Worm (Caenorhabditis elegans) whole organism, L2 larva: Measurements from ENCODE around the gene ctl-3.

Source experiments
- C34F6.9 ChIP-seq: fragments of 150-350 bp; optimal IDR thresholded peaks from 2 replicates; lab custom pipeline; 2014; ENCODE audit warnings: missing biosample characterization, missing genetic modification characterization
- F13H6.1 ChIP-seq: sonication (generic microtip); optimal IDR thresholded peaks from 2 replicates; lab custom pipeline; 2016; ENCODE audit warnings: missing genetic modification characterization, missing compliant biosample characterization
- R02D3.7 ChIP-seq: fragments of 150-350 bp; optimal IDR thresholded peaks from 2 replicates; lab custom pipeline; 2014; ENCODE audit warnings: missing biosample characterization, missing genetic modification characterization
- ZK546.5 ChIP-seq: sonication (generic microtip); optimal IDR thresholded peaks from 2 replicates; lab custom pipeline; 2017; ENCODE audit warnings: missing biosample characterization, missing genetic modification characterization
- alr-1 ChIP-seq: fragments of 150-350 bp; optimal IDR thresholded peaks from 2 replicates; lab custom pipeline; 2014; ENCODE audit warnings: missing biosample characterization, missing genetic modification characterization
- aly-2 ChIP-seq: fragments of 150-350 bp; optimal IDR thresholded peaks from 2 replicates; lab custom pipeline; 2014; ENCODE audit warnings: missing biosample characterization, missing genetic modification characterization
- ama-1 ChIP-seq: fragments of 150-350 bp; optimal IDR thresholded peaks from 2 replicates; lab custom pipeline; 2018; ENCODE audit warnings: inconsistent platforms
- blmp-1 ChIP-seq: sonication (generic microtip); optimal IDR thresholded peaks from 2 replicates; lab custom pipeline; 2017; ENCODE audit warnings: missing genetic modification characterization, mild to moderate bottlenecking, missing compliant biosample characterization, antibody characterized with exemption, moderate library complexity; ENCODE audit not compliant: insufficient read depth
- ceh-16 ChIP-seq: fragments of 150-350 bp; optimal IDR thresholded peaks from 2 replicates; lab custom pipeline; 2014; ENCODE audit warnings: missing biosample characterization, missing genetic modification characterization
- ceh-82 ChIP-seq: fragments of 150-350 bp; optimal IDR thresholded peaks from 2 replicates; lab custom pipeline; 2014; ENCODE audit warnings: missing biosample characterization, missing genetic modification characterization
- crh-2 ChIP-seq: sonication (generic microtip); optimal IDR thresholded peaks from 2 replicates; lab custom pipeline; 2017; ENCODE audit warnings: missing biosample characterization, missing genetic modification characterization
- dmd-4 ChIP-seq: sonication (generic microtip); optimal IDR thresholded peaks from 2 replicates; lab custom pipeline; 2017; ENCODE audit warnings: missing biosample characterization, missing genetic modification characterization
- elt-1 ChIP-seq: fragments of 150-350 bp; optimal IDR thresholded peaks from 2 replicates; lab custom pipeline; 2014; ENCODE audit warnings: missing biosample characterization, missing genetic modification characterization
- fos-1 ChIP-seq: fragments of 150-350 bp; optimal IDR thresholded peaks from 2 replicates; lab custom pipeline; 2014; ENCODE audit warnings: missing biosample characterization, missing genetic modification characterization
- gmeb-1 ChIP-seq: fragments of 150-350 bp; optimal IDR thresholded peaks from 2 replicates; lab custom pipeline; 2014; ENCODE audit warnings: missing biosample characterization, missing genetic modification characterization
- lin-11 ChIP-seq: fragments of 150-350 bp; sonication (generic microtip); optimal IDR thresholded peaks from 2 replicates; lab custom pipeline; 2014; ENCODE audit warnings: missing biosample characterization, missing genetic modification characterization, inconsistent platforms, mixed read lengths
- lin-13 ChIP-seq: fragments of 150-350 bp; optimal IDR thresholded peaks from 2 replicates; lab custom pipeline; 2014; ENCODE audit warnings: missing biosample characterization, missing genetic modification reagents, missing genetic modification characterization
- lin-39 ChIP-seq: fragments of 150-350 bp; optimal IDR thresholded peaks from 2 replicates; lab custom pipeline; 2014; ENCODE audit warnings: missing biosample characterization, missing genetic modification reagents, missing genetic modification characterization
- lsy-2 ChIP-seq, 2 experiments: fragments of 150-350 bp in 1 of 2; sonication (generic microtip) in 1 of 2; optimal IDR thresholded peaks; 2 replicates each; lab custom pipeline; 2014 to 2017; ENCODE audit warnings: missing biosample characterization in 2 of 2, missing genetic modification characterization in 2 of 2
- mab-5 ChIP-seq: fragments of 150-350 bp; optimal IDR thresholded peaks from 2 replicates; lab custom pipeline; 2014; ENCODE audit warnings: missing biosample characterization, missing genetic modification characterization
- mbf-1 ChIP-seq: sonication (generic microtip); optimal IDR thresholded peaks from 2 replicates; lab custom pipeline; 2017; ENCODE audit warnings: missing biosample characterization, missing genetic modification characterization
- mdl-1 ChIP-seq, 2 experiments: fragments of 150-350 bp in 1 of 2; sonication (generic microtip) in 1 of 2; optimal IDR thresholded peaks; 2 replicates each; lab custom pipeline; 2017; ENCODE audit warnings: missing biosample characterization in 2 of 2, missing genetic modification characterization in 2 of 2
- nhr-10 ChIP-seq: sonication (generic microtip); optimal IDR thresholded peaks from 2 replicates; lab custom pipeline; 2017; ENCODE audit warnings: missing biosample characterization, missing genetic modification characterization
- nhr-11 ChIP-seq: fragments of 150-350 bp; optimal IDR thresholded peaks from 2 replicates; lab custom pipeline; 2014; ENCODE audit warnings: missing biosample characterization, missing genetic modification characterization
- nhr-129 ChIP-seq: fragments of 150-350 bp; optimal IDR thresholded peaks from 2 replicates; lab custom pipeline; 2014; ENCODE audit warnings: missing biosample characterization, missing genetic modification characterization
- nhr-21 ChIP-seq: fragments of 150-350 bp; optimal IDR thresholded peaks from 2 replicates; lab custom pipeline; 2014; ENCODE audit warnings: missing biosample characterization, missing genetic modification characterization
- nhr-23 ChIP-seq: fragments of 150-350 bp; optimal IDR thresholded peaks from 2 replicates; lab custom pipeline; 2014; ENCODE audit warnings: missing biosample characterization, missing genetic modification reagents, missing genetic modification characterization
- nhr-237 ChIP-seq: fragments of 150-350 bp; optimal IDR thresholded peaks from 2 replicates; lab custom pipeline; 2014; ENCODE audit warnings: missing biosample characterization, missing genetic modification characterization
- nhr-25 ChIP-seq: fragments of 150-350 bp; sonication (generic microtip); optimal IDR thresholded peaks from 3 replicates; lab custom pipeline; 2014; ENCODE audit warnings: missing biosample characterization, missing genetic modification characterization
- nhr-6 ChIP-seq: fragments of 150-350 bp; optimal IDR thresholded peaks from 2 replicates; lab custom pipeline; 2014; ENCODE audit warnings: missing biosample characterization, missing genetic modification characterization
- nhr-77 ChIP-seq: fragments of 150-350 bp; optimal IDR thresholded peaks from 2 replicates; lab custom pipeline; 2014; ENCODE audit warnings: missing biosample characterization, missing genetic modification characterization
- peb-1 ChIP-seq: fragments of 150-350 bp; optimal IDR thresholded peaks from 2 replicates; lab custom pipeline; 2014; ENCODE audit warnings: missing biosample characterization, missing genetic modification characterization
- skn-1 ChIP-seq: sonication (generic microtip); optimal IDR thresholded peaks from 2 replicates; lab custom pipeline; 2017; ENCODE audit warnings: missing biosample characterization, missing genetic modification characterization
- sma-3 ChIP-seq: sonication (generic microtip); optimal IDR thresholded peaks from 2 replicates; lab custom pipeline; 2016; ENCODE audit warnings: missing genetic modification reagents, missing genetic modification characterization, missing compliant biosample characterization
- sma-9 ChIP-seq, 2 experiments: fragments of 150-350 bp in 1 of 2; sonication (generic microtip) in 1 of 2; optimal IDR thresholded peaks; 2 replicates each; lab custom pipeline; 2014 to 2016; ENCODE audit warnings: missing genetic modification characterization in 2 of 2, mild to moderate bottlenecking in 1 of 2, missing biosample characterization in 1 of 2, missing compliant biosample characterization in 1 of 2, missing genetic modification reagents in 1 of 2, moderate library complexity in 1 of 2
- unc-39 ChIP-seq: fragments of 150-350 bp; optimal IDR thresholded peaks from 2 replicates; lab custom pipeline; 2014; ENCODE audit warnings: missing biosample characterization, missing genetic modification characterization
- unc-62 ChIP-seq: fragments of 150-350 bp; optimal IDR thresholded peaks from 2 replicates; lab custom pipeline; 2014; ENCODE audit warnings: missing biosample characterization, missing genetic modification reagents, missing genetic modification characterization
- zag-1 ChIP-seq: fragments of 150-350 bp; optimal IDR thresholded peaks from 2 replicates; lab custom pipeline; 2014; ENCODE audit warnings: missing biosample characterization, missing genetic modification characterization
- ztf-4 ChIP-seq: fragments of 150-350 bp; optimal IDR thresholded peaks from 2 replicates; lab custom pipeline; 2014; ENCODE audit warnings: missing biosample characterization, missing genetic modification characterization

ctl-3 gene

DNA sequence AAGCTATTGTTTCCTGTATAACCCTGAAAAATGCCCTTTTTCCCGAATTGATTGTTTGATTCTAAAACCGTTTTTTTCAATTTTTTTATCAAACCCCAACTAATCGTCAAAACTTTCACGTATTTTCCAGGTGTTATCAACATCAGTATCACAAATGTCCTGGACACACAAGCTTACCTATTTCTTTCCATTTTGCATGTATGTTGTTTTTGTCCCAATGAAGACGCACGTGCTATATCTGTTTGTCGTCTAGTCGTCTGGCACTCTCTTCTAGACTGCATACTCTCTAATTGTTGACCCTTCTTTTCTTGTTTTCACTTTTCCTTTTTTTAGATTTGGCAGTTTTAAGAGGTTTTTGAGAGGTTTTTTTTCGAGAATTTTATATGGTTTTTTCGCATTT, 14.3 kb downstream of the ctl-3 start (continued):
- TF ChIP-seq lsy-2 (tag; optimal IDR thresholded peaks at IDR 0.05; lab: Kevin White, UChicago) (peak in 1 of 2 experiments; percentile 71), C34F6.9 (peak; percentile 67), ceh-16 (tag; lab: Kevin White, UChicago) (no peak), ztf-4 (no peak), sma-3 (GFP tag; lab: Kevin White, UChicago) (peak; percentile 66), unc-62 (GFP tag; lab: Kevin White, UChicago) (no peak), ceh-82 (tag; lab: Kevin White, UChicago) (no peak), nhr-10 (tag; lab: Kevin White, UChicago) (no peak), nhr-25 (peak; percentile 72), R02D3.7 (tag; lab: Kevin White, UChicago) (no peak), blmp-1 (peak; percentile 90), nhr-237 (tag; lab: Kevin White, UChicago) (no peak), nhr-77 (tag; lab: Kevin White, UChicago) (no peak), dmd-4 (no peak), mdl-1 (tag; optimal IDR thresholded peaks at IDR 0.05; lab: Kevin White, UChicago) (peak; percentile 89 to 95)
- TF ChIP-seq, all 48 proteins: peak for 15

DNA sequence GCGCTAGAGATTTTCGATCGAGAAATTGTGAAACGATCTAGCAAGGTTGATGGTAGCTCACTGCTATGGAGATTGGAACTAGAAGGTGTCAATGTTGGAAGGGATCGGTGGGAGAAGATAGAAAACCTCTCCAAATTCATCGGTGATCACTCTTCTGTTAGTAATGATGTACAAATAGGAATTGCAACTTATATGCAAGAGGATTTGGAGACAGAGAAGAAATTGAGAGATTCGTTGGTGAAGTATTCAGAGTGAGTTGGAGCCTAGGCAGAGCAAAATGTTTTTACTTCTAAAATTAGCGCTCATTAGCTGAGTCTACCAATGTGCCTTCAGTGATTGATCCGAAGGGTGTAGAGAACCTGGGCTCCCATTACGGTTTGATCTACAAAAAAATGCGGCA, 16.2 kb downstream of the ctl-3 start:
- TF ChIP-seq lin-11 (no peak), lin-13 (GFP tag; lab: Kevin White, UChicago) (no peak), nhr-129 (tag; lab: Kevin White, UChicago) (no peak), zag-1 (tag; lab: Kevin White, UChicago) (no peak), nhr-77 (tag; lab: Kevin White, UChicago) (no peak), nhr-23 (no peak), lin-39 (tag; lab: Kevin White, UChicago) (no peak), nhr-21 (tag; lab: Kevin White, UChicago) (no peak), F13H6.1 (tag; lab: Kevin White, UChicago) (no peak), nhr-25 (no peak), fos-1 (tag; lab: Kevin White, UChicago) (no peak), mab-5 (no peak), nhr-10 (tag; lab: Kevin White, UChicago) (no peak), lsy-2 (tag; optimal IDR thresholded peaks at IDR 0.05; lab: Kevin White, UChicago) (no peak), ZK546.5 (tag; lab: Kevin White, UChicago) (no peak)
- TF ChIP-seq, all 48 proteins: peak for 0

DNA sequence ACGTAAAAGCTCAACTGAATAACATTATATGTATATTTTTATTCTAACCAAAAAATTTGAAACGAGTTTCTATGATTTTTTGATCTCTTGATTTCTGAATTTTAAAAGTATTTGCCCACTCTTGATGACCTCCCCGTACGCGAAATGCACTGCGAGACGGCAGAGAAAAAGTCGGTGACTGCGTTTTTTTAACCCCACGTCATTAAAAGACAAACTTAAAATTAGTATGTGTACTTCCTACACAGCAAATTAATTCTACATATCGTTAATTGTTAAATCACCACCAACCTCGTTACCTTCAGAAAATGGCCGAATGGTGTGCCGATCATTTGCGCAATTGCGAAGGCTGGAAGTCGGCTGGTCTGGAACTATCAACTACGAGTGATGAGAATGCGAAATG, 18.1 kb downstream of the ctl-3 start, which contains the start of gene Y54G11A.4:
TSS of gene Y54G11A.4 (plus strand) at position 301 of the 400 bp plus-strand sequence.
- TF ChIP-seq sma-9 (GFP tag; optimal IDR thresholded peaks at IDR 0.05; lab: Kevin White, UChicago) (peak; percentile 58), sma-9 (tag; optimal IDR thresholded peaks at IDR 0.05; lab: Kevin White, UChicago) (no peak), ceh-82 (tag; lab: Kevin White, UChicago) (no peak)
- TF ChIP-seq, all 48 proteins: peak for 1

ce11 chrII:14290846-14291245, 19.7 kb downstream of the ctl-3 start:
- TF ChIP-seq peb-1 (tag; lab: Kevin White, UChicago) (no peak), nhr-6 (tag; lab: Kevin White, UChicago) (no peak), C34F6.9 (peak; percentile 19), ama-1 (no peak), elt-1 (no peak), aly-2 (tag; lab: Kevin White, UChicago) (no peak), skn-1 (tag; lab: Kevin White, UChicago) (peak; percentile 59), gmeb-1 (tag; lab: Kevin White, UChicago) (peak; percentile 22), ceh-82 (tag; lab: Kevin White, UChicago) (no peak), fos-1 (tag; lab: Kevin White, UChicago) (peak; percentile 24), sma-3 (GFP tag; lab: Kevin White, UChicago) (no peak), nhr-10 (tag; lab: Kevin White, UChicago) (no peak), nhr-11 (no peak), F13H6.1 (tag; lab: Kevin White, UChicago) (no peak), crh-2 (no peak), alr-1 (tag; lab: Kevin White, UChicago) (no peak), mbf-1 (tag; lab: Kevin White, UChicago) (no peak), nhr-23 (no peak), sma-9 (GFP tag; optimal IDR thresholded peaks at IDR 0.05; lab: Kevin White, UChicago) (peak; percentile 46), sma-9 (tag; optimal IDR thresholded peaks at IDR 0.05; lab: Kevin White, UChicago) (no peak), lin-13 (GFP tag; lab: Kevin White, UChicago) (no peak), blmp-1 (no peak), unc-39 (tag; lab: Kevin White, UChicago) (no peak)
